Worm (Caenorhabditis elegans) whole organism, L4 larva: ENCODE results near the gene nas-31.
A peak's percentile ranks its signal among the peaks of the same experiment; 100 is the strongest.

Source experiments
- F10B5.3 ChIP-seq: sonication (generic microtip); optimal IDR thresholded peaks from 2 replicates; lab custom pipeline; 2016; ENCODE audit warnings: mild to moderate bottlenecking, missing genetic modification characterization, missing compliant biosample characterization
- F37D6.2 ChIP-seq: sonication (generic microtip); optimal IDR thresholded peaks from 2 replicates; lab custom pipeline; 2016; ENCODE audit warnings: mild to moderate bottlenecking, missing genetic modification characterization, missing compliant biosample characterization
- F44E2.7 ChIP-seq: fragments of 200-800 bp; sonication (Bioruptor generic); IDR thresholded peaks from 2 replicates; pipeline ENCODE4 v2.1.2; 2022; ENCODE audit warnings: missing genetic modification characterization, missing compliant biosample characterization
- F49E8.2 ChIP-seq: sonication (generic microtip); optimal IDR thresholded peaks from 2 replicates; lab custom pipeline; 2016; ENCODE audit warnings: missing compliant biosample characterization, mild to moderate bottlenecking, missing genetic modification characterization, borderline replicate concordance
- R02D3.7 ChIP-seq: fragments of 150-350 bp; sonication (generic microtip); optimal IDR thresholded peaks from 3 replicates; lab custom pipeline; 2014; ENCODE audit warnings: missing biosample characterization, missing genetic modification characterization
- T20F7.1 ChIP-seq: fragments of 200-800 bp; sonication (Bioruptor generic); optimal IDR thresholded peaks from 2 replicates; lab custom pipeline; 2018; ENCODE audit warnings: mild to moderate bottlenecking, missing genetic modification characterization, missing compliant biosample characterization
- T26A8.4 ChIP-seq: fragments of 200-800 bp; sonication (Bioruptor generic); IDR thresholded peaks from 2 replicates; pipeline ENCODE4 v1.3.6; 2022; ENCODE audit warnings: missing genetic modification characterization, missing compliant biosample characterization
- Y105C5A.15 ChIP-seq: fragments of 200-800 bp; sonication (Bioruptor generic); IDR thresholded peaks from 2 replicates; pipeline ENCODE4 v1.3.6; 2022; ENCODE audit warnings: missing genetic modification characterization, missing compliant biosample characterization
- Y75B8A.6 ChIP-seq: fragments of 200-800 bp; sonication (Bioruptor generic); IDR thresholded peaks from 2 replicates; pipeline ENCODE4 v1.3.6; 2022; ENCODE audit warnings: missing genetic modification reagents, missing genetic modification characterization, missing compliant biosample characterization
- aha-1 ChIP-seq: fragments of 150-350 bp; peaks from one replicate; lab custom pipeline; 2014; ENCODE audit warnings: missing biosample characterization, missing genetic modification characterization
- ama-1 ChIP-seq: fragments of 150-350 bp; optimal IDR thresholded peaks from 2 replicates; lab custom pipeline; 2014; ENCODE audit warnings: inconsistent platforms, mixed read lengths
- ceh-20 ChIP-seq: fragments of 200-800 bp; sonication (Bioruptor generic); IDR thresholded peaks from 2 replicates; pipeline ENCODE4 v1.3.6; 2022; ENCODE audit warnings: missing genetic modification reagents, missing genetic modification characterization, missing compliant biosample characterization
- ceh-44 ChIP-seq: fragments of 200-800 bp; sonication (Bioruptor generic); IDR thresholded peaks from 2 replicates; pipeline ENCODE4 v1.3.6; 2022; ENCODE audit warnings: missing genetic modification reagents, missing genetic modification characterization, missing compliant biosample characterization
- ceh-82 ChIP-seq: sonication (generic microtip); optimal IDR thresholded peaks from 2 replicates; lab custom pipeline; 2017; ENCODE audit warnings: missing biosample characterization, missing genetic modification characterization
- cey-2 ChIP-seq: sonication (generic microtip); optimal IDR thresholded peaks from 3 replicates; lab custom pipeline; 2017; ENCODE audit warnings: missing genetic modification characterization, mild to moderate bottlenecking, missing compliant biosample characterization, antibody characterized with exemption, borderline replicate concordance; ENCODE audit not compliant: insufficient read depth
- daf-16 ChIP-seq, 3 experiments: sonication (generic microtip); optimal IDR thresholded peaks; 2 replicates each; lab custom pipeline; 2016 to 2017; ENCODE audit warnings: missing genetic modification characterization in 3 of 3, missing genetic modification reagents in 3 of 3, mild to moderate bottlenecking in 2 of 3, missing compliant biosample characterization in 2 of 3, missing biosample characterization in 1 of 3, moderate library complexity in 1 of 3
- dmd-8 ChIP-seq: fragments of 200-800 bp; sonication (Bioruptor generic); IDR thresholded peaks from 2 replicates; pipeline ENCODE4 v1.3.6; 2022; ENCODE audit warnings: missing genetic modification characterization, missing compliant biosample characterization
- dmd-9 ChIP-seq: fragments of 200-800 bp; sonication (Bioruptor generic); IDR thresholded peaks from 2 replicates; pipeline ENCODE4 v1.3.6; 2022; ENCODE audit warnings: missing genetic modification reagents, missing genetic modification characterization, missing compliant biosample characterization
- dpl-1 ChIP-seq: fragments of 150-350 bp; optimal IDR thresholded peaks from 2 replicates; lab custom pipeline; 2014; ENCODE audit warnings: missing biosample characterization, missing genetic modification reagents, missing genetic modification characterization
- dve-1 ChIP-seq: sonication (generic microtip); optimal IDR thresholded peaks from 2 replicates; lab custom pipeline; 2017; ENCODE audit warnings: antibody characterized with exemption, mild to moderate bottlenecking, missing genetic modification characterization, missing compliant biosample characterization; ENCODE audit not compliant: insufficient read depth
- egl-43 ChIP-seq: fragments of 200-800 bp; sonication (Bioruptor generic); IDR thresholded peaks from 2 replicates; pipeline ENCODE4 v1.3.6; 2022; ENCODE audit warnings: missing genetic modification reagents, missing genetic modification characterization, missing compliant biosample characterization
- fkh-10 ChIP-seq: fragments of 150-350 bp; optimal IDR thresholded peaks from 2 replicates; lab custom pipeline; 2014; ENCODE audit warnings: missing biosample characterization, missing genetic modification reagents, missing genetic modification characterization
- fos-1 ChIP-seq: fragments of 150-350 bp; optimal IDR thresholded peaks from 2 replicates; lab custom pipeline; 2014; ENCODE audit warnings: missing biosample characterization, missing genetic modification characterization
- gei-8 ChIP-seq: fragments of 200-800 bp; sonication (Bioruptor generic); optimal IDR thresholded peaks from 2 replicates; lab custom pipeline; 2018; ENCODE audit warnings: mild to moderate bottlenecking, missing genetic modification characterization, missing compliant biosample characterization
- hif-1 ChIP-seq, 2 experiments: sonication (generic microtip); optimal IDR thresholded peaks; 2 replicates each; lab custom pipeline; 2016 to 2017; ENCODE audit warnings: missing compliant biosample characterization in 2 of 2, missing genetic modification characterization in 2 of 2, missing genetic modification reagents in 2 of 2, missing genotype in 2 of 2, mild to moderate bottlenecking in 1 of 2
- hlh-30 ChIP-seq: sonication (generic microtip); optimal IDR thresholded peaks from 2 replicates; lab custom pipeline; 2017; ENCODE audit warnings: antibody characterized with exemption, mild to moderate bottlenecking, missing genetic modification characterization, missing compliant biosample characterization; ENCODE audit not compliant: insufficient read depth
- hmg-1.1 ChIP-seq: fragments of 200-800 bp; sonication (Bioruptor generic); IDR thresholded peaks from 2 replicates; pipeline ENCODE4 v1.3.6; 2022; ENCODE audit warnings: missing genetic modification reagents, missing genetic modification characterization, missing compliant biosample characterization
- lin-29 ChIP-seq: fragments of 200-800 bp; sonication (Bioruptor generic); IDR thresholded peaks from 2 replicates; pipeline ENCODE4 v1.3.6; 2022; ENCODE audit warnings: missing genetic modification reagents, missing genetic modification characterization, missing compliant biosample characterization
- lin-38 ChIP-seq: fragments of 200-800 bp; sonication (Bioruptor generic); IDR thresholded peaks from 2 replicates; pipeline ENCODE4 v1.3.6; 2022; ENCODE audit warnings: missing genetic modification reagents, missing genetic modification characterization, missing compliant biosample characterization
- madf-5 ChIP-seq, 2 experiments: fragments of 200-800 bp; sonication (Bioruptor generic); IDR thresholded peaks; 2 replicates each; pipeline ENCODE4 v1.3.6; 2022; ENCODE audit warnings: missing compliant biosample characterization in 2 of 2, missing genetic modification characterization in 2 of 2
- mdt-29 ChIP-seq: fragments of 200-800 bp; sonication (Bioruptor generic); IDR thresholded peaks from 2 replicates; pipeline ENCODE4 v1.3.6; 2022; ENCODE audit warnings: missing genetic modification reagents, missing genetic modification characterization, missing compliant biosample characterization
- mep-1 ChIP-seq: fragments of 150-350 bp; sonication (generic microtip); optimal IDR thresholded peaks from 3 replicates; lab custom pipeline; 2014; ENCODE audit warnings: missing biosample characterization, missing genetic modification characterization
- mes-2 ChIP-seq: sonication (generic microtip); optimal IDR thresholded peaks from 2 replicates; lab custom pipeline; 2016; ENCODE audit warnings: missing genotype, mild to moderate bottlenecking, missing genetic modification characterization, missing compliant biosample characterization; ENCODE audit not compliant: poor library complexity, severe bottlenecking
- mxl-2 ChIP-seq: fragments of 200-800 bp; sonication (Bioruptor generic); conservative IDR thresholded peaks from 2 replicates; pipeline ENCODE4 v1.3.6; 2022; ENCODE audit warnings: missing genetic modification reagents, missing genetic modification characterization, missing compliant biosample characterization
- nhr-10 ChIP-seq: fragments of 150-350 bp; optimal IDR thresholded peaks from 2 replicates; lab custom pipeline; 2014; ENCODE audit warnings: missing biosample characterization, missing genetic modification characterization
- nhr-11 ChIP-seq: fragments of 150-350 bp; optimal IDR thresholded peaks from 2 replicates; lab custom pipeline; 2014; ENCODE audit warnings: missing biosample characterization, missing genetic modification characterization
- nhr-28 ChIP-seq: fragments of 150-350 bp; optimal IDR thresholded peaks from 2 replicates; lab custom pipeline; 2014; ENCODE audit warnings: missing biosample characterization, missing genetic modification characterization
- nhr-77 ChIP-seq: fragments of 150-350 bp; optimal IDR thresholded peaks from 2 replicates; lab custom pipeline; 2014; ENCODE audit warnings: missing biosample characterization, missing genetic modification characterization
- rbr-2 ChIP-seq: sonication (generic microtip); optimal IDR thresholded peaks from 2 replicates; lab custom pipeline; 2016; ENCODE audit warnings: missing genotype, missing genetic modification characterization, missing compliant biosample characterization
- skn-1 ChIP-seq: fragments of 150-350 bp; optimal IDR thresholded peaks from 2 replicates; lab custom pipeline; 2014; ENCODE audit warnings: missing biosample characterization, missing genetic modification characterization
- snpc-1.2 ChIP-seq: fragments of 200-800 bp; sonication (Bioruptor generic); IDR thresholded peaks from 2 replicates; pipeline ENCODE4 v1.3.6; 2022; ENCODE audit warnings: missing genetic modification reagents, missing genetic modification characterization, missing compliant biosample characterization
- spr-3 ChIP-seq: fragments of 200-800 bp; sonication (Bioruptor generic); optimal IDR thresholded peaks from 2 replicates; lab custom pipeline; 2018; ENCODE audit warnings: mild to moderate bottlenecking, missing genetic modification characterization, missing compliant biosample characterization
- tra-1 ChIP-seq: fragments of 200-800 bp; sonication (Bioruptor generic); IDR thresholded peaks from 2 replicates; pipeline ENCODE4 v1.3.6; 2022; ENCODE audit warnings: missing genetic modification reagents, missing genetic modification characterization, missing compliant biosample characterization
- vab-7 ChIP-seq: fragments of 200-800 bp; sonication (Bioruptor generic); IDR thresholded peaks from 2 replicates; pipeline ENCODE4 v1.3.6; 2022; ENCODE audit warnings: missing genetic modification reagents, missing genetic modification characterization, missing compliant biosample characterization
- zfp-3 ChIP-seq: fragments of 200-800 bp; sonication (Bioruptor generic); conservative IDR thresholded peaks from 2 replicates; pipeline ENCODE4 v1.3.6; 2022; ENCODE audit warnings: missing genetic modification reagents, missing genetic modification characterization, missing compliant biosample characterization
- zip-2 ChIP-seq: fragments of 150-350 bp; optimal IDR thresholded peaks from 2 replicates; lab custom pipeline; 2014; ENCODE audit warnings: missing biosample characterization, missing genetic modification characterization
- ztf-11 ChIP-seq: fragments of 150-350 bp; optimal IDR thresholded peaks from 2 replicates; lab custom pipeline; 2014; ENCODE audit warnings: missing biosample characterization, missing genetic modification characterization

nas-31 gene

DNA sequence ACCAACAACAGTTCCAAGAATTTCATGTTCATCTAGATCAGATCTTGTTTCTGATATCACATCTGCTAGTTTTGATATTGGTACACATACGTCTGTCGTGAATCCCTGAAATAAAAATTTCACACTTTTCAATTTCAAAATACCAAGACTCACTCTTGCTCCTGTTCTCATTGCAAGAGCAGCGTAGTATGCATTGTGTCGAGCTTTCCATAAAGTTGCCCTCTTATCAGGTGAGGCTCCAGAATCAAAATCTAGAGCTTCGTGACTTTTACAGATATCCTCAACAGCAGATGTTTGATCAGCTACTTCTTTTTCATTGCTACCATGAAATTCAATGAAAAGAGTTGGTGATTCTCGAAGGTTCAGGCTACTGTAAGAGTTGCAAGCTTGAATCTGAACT lies 32.6 kb downstream of the nas-31 start, which contains the start of gene F32D8.11:
Gene F32D8.11 (minus strand): TSS at position 101 of the 400 bp plus-strand sequence.
- TF ChIP-seq ceh-82 (tag; lab: Kevin White, UChicago), result no peak
- TF ChIP-seq dpl-1 (GFP tag; lab: Kevin White, UChicago), result no peak
- TF ChIP-seq F10B5.3 (tag; lab: Kevin White, UChicago), result no peak
- no peak for TF ChIP-seq nhr-28 (tag; lab: Kevin White, UChicago)
- no peak for TF ChIP-seq tra-1 (GFP tag; lab: Robert Waterston, UW)
- TF ChIP-seq fkh-10 (GFP tag; lab: Kevin White, UChicago), result no peak
- no peak for TF ChIP-seq fos-1
- TF ChIP-seq lin-29 (GFP tag; lab: Robert Waterston, UW), result no peak
- TF ChIP-seq F49E8.2 (tag; lab: Kevin White, UChicago), result no peak
- no peak for TF ChIP-seq skn-1 (tag; lab: Kevin White, UChicago)
- TF ChIP-seq mdt-29 (GFP tag; lab: Robert Waterston, UW), result no peak
- TF ChIP-seq mes-2, result no peak
- no peak for TF ChIP-seq dmd-8 (GFP tag; lab: Robert Waterston, UW)
- no peak for TF ChIP-seq ztf-11
- TF ChIP-seq cey-2, result no peak
- TF ChIP-seq zip-2, result no peak
- no peak for TF ChIP-seq daf-16 (GFP tag; optimal IDR thresholded peaks at IDR 0.05; lab: Kevin White, UChicago)
- no peak for TF ChIP-seq daf-16 (tag; optimal IDR thresholded peaks at IDR 0.05; lab: Kevin White, UChicago)
- TF ChIP-seq rbr-2 (tag; lab: Kevin White, UChicago), result no peak

DNA sequence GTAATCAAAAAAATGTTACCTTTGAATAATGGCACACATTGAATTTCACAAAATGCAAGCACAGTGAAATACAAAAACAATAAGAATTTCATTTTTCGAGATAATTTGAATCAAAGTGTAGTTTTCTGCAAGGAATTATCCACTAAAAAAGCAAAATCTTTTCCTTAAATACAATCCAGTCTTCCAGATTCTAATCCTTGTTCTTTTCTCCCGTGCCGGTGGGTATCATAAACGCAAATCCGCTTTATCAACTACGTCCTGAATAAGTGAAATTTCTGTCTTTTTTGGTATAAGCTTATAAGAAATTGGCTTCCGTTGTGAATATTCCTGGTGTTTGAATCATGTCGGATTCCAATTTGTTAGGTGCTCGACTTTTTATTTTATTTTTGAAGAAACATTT lies 33.5 kb downstream of the nas-31 start:
- TF ChIP-seq F37D6.2 (no peak), daf-16 (GFP tag; optimal IDR thresholded peaks at IDR 0.05; lab: Kevin White, UChicago) (no peak), daf-16 (tag; optimal IDR thresholded peaks at IDR 0.05; lab: Kevin White, UChicago) (peak; percentile 15), ama-1 (lab: Kevin White, UChicago) (peak; percentile 52), hmg-1.1 (no peak), aha-1 (tag; lab: Kevin White, UChicago) (no peak), snpc-1.2 (GFP tag; lab: Robert Waterston, UW) (no peak), mep-1 (tag; lab: Kevin White, UChicago) (no peak), zip-2 (no peak), ceh-44 (no peak)

DNA sequence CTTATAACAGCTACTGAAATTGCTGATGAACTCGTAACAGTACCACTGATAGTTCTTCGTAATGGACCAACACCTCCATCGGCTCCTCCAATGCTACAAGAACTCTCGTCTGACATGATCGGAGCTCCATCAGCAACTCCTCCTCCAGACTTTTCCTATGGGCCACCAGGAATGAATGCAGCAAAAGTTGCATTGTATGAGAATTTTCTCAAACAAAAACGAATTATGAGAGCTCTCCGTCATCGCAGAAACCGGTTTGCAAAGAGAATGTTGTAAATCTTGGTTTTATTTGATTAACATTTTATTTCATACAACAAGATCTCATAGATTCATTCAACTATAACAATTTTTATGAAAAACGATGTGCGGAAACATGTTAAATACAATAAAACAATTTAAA lies 34.1 kb downstream of the nas-31 start:
- TF ChIP-seq T26A8.4 (peak; percentile 79), lin-38 (GFP tag; lab: Robert Waterston, UW) (peak; percentile 36; the same call in 1 of the 2 replicates), lin-29 (GFP tag; lab: Robert Waterston, UW) (0 out of 2 replicates have a peak, but pooled peaks have one; percentile 11), zfp-3 (GFP tag; lab: Robert Waterston, UW) (peak; percentile 48; the same call in 1 of the 2 replicates), madf-5 (GFP tag; IDR thresholded peaks at IDR 0.05; lab: Robert Waterston, UW) (peak in 1 of 2 experiments; percentile 68; a peak in 1 of 4 replicates), vab-7 (no peak), nhr-10 (tag; lab: Kevin White, UChicago) (no peak), R02D3.7 (no peak), spr-3 (GFP tag; lab: Kevin White, UChicago) (peak; percentile 17), F44E2.7 (GFP tag; lab: Robert Waterston, UW) (no peak), F10B5.3 (tag; lab: Kevin White, UChicago) (no peak), tra-1 (GFP tag; lab: Robert Waterston, UW) (no peak), T20F7.1 (GFP tag; lab: Kevin White, UChicago) (peak; percentile 31), dpl-1 (GFP tag; lab: Kevin White, UChicago) (no peak), gei-8 (GFP tag; lab: Kevin White, UChicago) (peak; percentile 61), Y75B8A.6 (GFP tag; lab: Robert Waterston, UW) (peak; percentile 61; the same call in 1 of the 2 replicates), nhr-77 (tag; lab: Kevin White, UChicago) (no peak), daf-16 (GFP tag; optimal IDR thresholded peaks at IDR 0.05; lab: Kevin White, UChicago) (no peak), daf-16 (tag; optimal IDR thresholded peaks at IDR 0.05; lab: Kevin White, UChicago) (peak; percentile 27), mes-2 (peak; percentile 42), ceh-20 (peak; percentile 64; the same call in 1 of the 2 replicates), egl-43 (peak; percentile 74; the same call in 1 of the 2 replicates), mxl-2 (no peak), Y105C5A.15 (no peak), nhr-11 (tag; lab: Kevin White, UChicago) (no peak), hif-1 (tag; optimal IDR thresholded peaks at IDR 0.05; lab: Kevin White, UChicago) (peak in 1 of 2 experiments; percentile 14), dmd-9 (no peak), dve-1 (tag; lab: Kevin White, UChicago) (peak; percentile 54), aha-1 (tag; lab: Kevin White, UChicago) (no peak), hlh-30 (tag; lab: Kevin White, UChicago) (no peak)
